Fruit fly (Drosophila melanogaster): ENCODE results near the gene eIF4E3.

eIF4E3 gene

dm6 chr3L:8186627-8187396 is 42.2 kb upstream of the eIF4E3 start, which contains the start of the genes ERR and Atg18a (continued):
- TF ChIP-seq HLHmδ (GFP tag; optimal IDR thresholded peaks at IDR 0.05) (no peak), CG13296 (GFP tag; optimal IDR thresholded peaks at IDR 0.05) (peak; percentile 51), mld (GFP tag; IDR thresholded peaks at IDR 0.05; ENCODE audit: partially characterized antibody) (no peak), CG6175 (GFP tag; IDR thresholded peaks at IDR 0.05) (peak; percentile 76; the same call in 2 of the 3 replicates), hbn (GFP tag; IDR thresholded peaks at IDR 0.05; ENCODE audit: partially characterized antibody) (peak; percentile 50; the same call in 1 of the 2 replicates), tin (GFP tag; optimal IDR thresholded peaks at IDR 0.05) (peak; percentile 82), CG2889 (GFP tag; IDR thresholded peaks at IDR 0.05) (peak; percentile 77), CG7372 (GFP tag; IDR thresholded peaks at IDR 0.05) (peak; percentile 89), CG16815 (GFP tag; optimal IDR thresholded peaks at IDR 0.05) (peak; percentile 92), otp (GFP tag; IDR thresholded peaks at IDR 0.05) (0 out of 3 replicates have a peak, but pooled peaks have one; percentile 50), CG18476 (GFP tag; optimal IDR thresholded peaks at IDR 0.05) (peak; percentile 74), hth (optimal IDR thresholded peaks at IDR 0.05) (no peak), Sin3A (optimal IDR thresholded peaks at IDR 0.05) (peak; percentile 98), gce (GFP tag; IDR thresholded peaks at IDR 0.05) (peak; percentile 48; the same call in 1 of the 3 replicates), TFAM (GFP tag; optimal IDR thresholded peaks at IDR 0.05) (peak; percentile 9), en (GFP tag; optimal IDR thresholded peaks at IDR 0.05) (no peak), Vsx1 (GFP tag; optimal IDR thresholded peaks at IDR 0.05) (peak; percentile 41), CG8290 (GFP tag; optimal IDR thresholded peaks at IDR 0.05) (peak; percentile 66), CG8290 (tag; optimal IDR thresholded peaks at IDR 0.05) (peak; percentile 38 to 80), mirr (GFP tag; optimal IDR thresholded peaks at IDR 0.05) (no peak), repo (GFP tag; optimal IDR thresholded peaks at IDR 0.05) (peak; percentile 20), CG15073 (GFP tag; optimal IDR thresholded peaks at IDR 0.05) (no peak), ash1 (GFP tag; optimal IDR thresholded peaks at IDR 0.05) (no peak), Kr (GFP tag; optimal IDR thresholded peaks at IDR 0.05) (no peak), MTF-1 (GFP tag; optimal IDR thresholded peaks at IDR 0.05; ENCODE audit: borderline replicate concordance) (no peak), pan (optimal IDR thresholded peaks at IDR 0.05) (no peak), pan (GFP tag; optimal IDR thresholded peaks at IDR 0.05 in 1 of 2, IDR thresholded peaks at IDR 0.05 in 1 of 2) (peak in 1 of 2 experiments; percentile 83), CG4617 (GFP tag; optimal IDR thresholded peaks at IDR 0.05; ENCODE audit: borderline replicate concordance) (peak; percentile 74), CG11696 (GFP tag; IDR thresholded peaks at IDR 0.05) (0 out of 2 replicates have a peak, but pooled peaks have one; percentile 13), CG31224 (GFP tag; IDR thresholded peaks at IDR 0.05) (peak; percentile 78), CG9876 (GFP tag; optimal IDR thresholded peaks at IDR 0.05) (peak; percentile 80), crp (GFP tag; optimal IDR thresholded peaks at IDR 0.05) (peak in 1 of 2 experiments; percentile 63), wek (GFP tag; optimal IDR thresholded peaks at IDR 0.05) (no peak), ATbp (GFP tag; optimal IDR thresholded peaks at IDR 0.05) (peak; percentile 31), CG42726 (GFP tag; IDR thresholded peaks at IDR 0.05; ENCODE audit: partially characterized antibody) (peak; percentile 14; the same call in 1 of the 2 replicates), CG10274 (GFP tag; optimal IDR thresholded peaks at IDR 0.05) (peak; percentile 28), tio (GFP tag; optimal IDR thresholded peaks at IDR 0.05) (no peak), CG14860 (GFP tag; IDR thresholded peaks at IDR 0.05; ENCODE audit: partially characterized antibody) (peak; percentile 36; the same call in 1 of the 3 replicates), Xbp1 (GFP tag; optimal IDR thresholded peaks at IDR 0.05) (peak; percentile 92), B-H2 (GFP tag; optimal IDR thresholded peaks at IDR 0.05) (peak; percentile 85), odd (GFP tag; optimal IDR thresholded peaks at IDR 0.05) (peak; percentile 11), gsb-n (tag; optimal IDR thresholded peaks at IDR 0.05) (no peak), CG13624 (GFP tag; optimal IDR thresholded peaks at IDR 0.05) (peak; percentile 67), vfl (GFP tag; optimal IDR thresholded peaks at IDR 0.05) (peak; percentile 72), nau (GFP tag; optimal IDR thresholded peaks at IDR 0.05) (no peak), CG4854 (GFP tag; optimal IDR thresholded peaks at IDR 0.05) (peak; percentile 61), trem (tag; optimal IDR thresholded peaks at IDR 0.05) (peak; percentile 83), CG1024 (GFP tag; IDR thresholded peaks at IDR 0.05) (peak; percentile 54; the same call in 1 of the 2 replicates), tup (GFP tag; optimal IDR thresholded peaks at IDR 0.05) (peak; percentile 68)
